Fruit fly (Drosophila melanogaster): ENCODE data around the gene Dd.

The Dd gene

dm6 chrX:21279311-21279890 is 44.4 kb downstream of the Dd start (continued):
- no peak for TF ChIP-seq CG4404 (GFP tag; IDR thresholded peaks at IDR 0.05)
- TF ChIP-seq ssp (GFP tag; IDR thresholded peaks at IDR 0.05): no peak
- TF ChIP-seq gem (tag; optimal IDR thresholded peaks at IDR 0.05): peak; percentile 18
- TF ChIP-seq CG15479 (GFP tag; optimal IDR thresholded peaks at IDR 0.05): no peak
- no peak for TF ChIP-seq br (optimal IDR thresholded peaks at IDR 0.05)
- 0 out of 3 replicates have a peak, but pooled peaks have one; percentile 22 for TF ChIP-seq row (GFP tag; IDR thresholded peaks at IDR 0.05)
- TF ChIP-seq CG10565 (GFP tag; optimal IDR thresholded peaks at IDR 0.05): no peak
- TF ChIP-seq Kr (GFP tag; optimal IDR thresholded peaks at IDR 0.05): no peak
- no peak for TF ChIP-seq Dek (tag; optimal IDR thresholded peaks at IDR 0.05)
- TF ChIP-seq az2 (GFP tag; optimal IDR thresholded peaks at IDR 0.05): no peak
- no peak for TF ChIP-seq slbo (GFP tag; IDR thresholded peaks at IDR 0.05)
- TF ChIP-seq zf30C (GFP tag; optimal IDR thresholded peaks at IDR 0.05): no peak
- peak; percentile 18 for TF ChIP-seq CG2120 (GFP tag; optimal IDR thresholded peaks at IDR 0.05)
- TF ChIP-seq CG17328 (GFP tag; IDR thresholded peaks at IDR 0.05): no peak
- TF ChIP-seq Rfx (GFP tag; IDR thresholded peaks at IDR 0.05): peak; percentile 26; the same call in 1 of the 2 replicates
- TF ChIP-seq phol (tag; optimal IDR thresholded peaks at IDR 0.05): peak; percentile 3
- no peak for TF ChIP-seq CG8924 (tag; optimal IDR thresholded peaks at IDR 0.05)
- no peak for TF ChIP-seq Sox100B (GFP tag; optimal IDR thresholded peaks at IDR 0.05)

- TF ChIP-seq CG17829 (tag; optimal IDR thresholded peaks at IDR 0.05): no peak
- no peak for TF ChIP-seq CG1602 (GFP tag; optimal IDR thresholded peaks at IDR 0.05)
- TF ChIP-seq Dek (tag; optimal IDR thresholded peaks at IDR 0.05): no peak
- no peak for TF ChIP-seq Ets97D (GFP tag; optimal IDR thresholded peaks at IDR 0.05)
- TF ChIP-seq CG2199 (GFP tag; IDR thresholded peaks at IDR 0.05): peak; percentile 63; the same call in 1 of the 3 replicates
- TF ChIP-seq HHEX (GFP tag; optimal IDR thresholded peaks at IDR 0.05): no peak
Observed at dm6 chrX:21276494-21276893, 47.3 kb downstream of the Dd start.

All from whole organism, embryonic.